Fruit fly (Drosophila melanogaster) whole organism, embryonic: ENCODE data around the gene CG7889.

ENCODE experiments used
- Ada2b ChIP-seq: fragments of 200-800 bp; sonication (Bioruptor generic); IDR thresholded peaks from 2 replicates; pipeline ENCODE4 v1.3.6; 2022; ENCODE audit warnings: missing biosample characterization, missing genetic modification characterization
- Blimp-1 ChIP-seq: fragments of 200-800 bp; sonication (Bioruptor generic); optimal IDR thresholded peaks from 3 replicates; lab custom pipeline; 2018; ENCODE audit warnings: missing biosample characterization, missing genetic modification characterization, mild to moderate bottlenecking, moderate library complexity, missing genetic modification reagents
- CG10431 ChIP-seq: fragments of 200-800 bp; sonication (Bioruptor generic); optimal IDR thresholded peaks from 3 replicates; lab custom pipeline; 2018; ENCODE audit warnings: missing biosample characterization, mild to moderate bottlenecking, missing genetic modification characterization
- CG11723 ChIP-seq: fragments of 200-800 bp; sonication (Bioruptor generic); optimal IDR thresholded peaks from 2 replicates; lab custom pipeline; 2017; ENCODE audit warnings: missing biosample characterization, mild to moderate bottlenecking, missing genetic modification characterization
- CG12942 ChIP-seq: fragments of 200-800 bp; sonication (Bioruptor generic); optimal IDR thresholded peaks from 3 replicates; lab custom pipeline; 2016; ENCODE audit warnings: missing biosample characterization, missing genetic modification characterization
- CG13424 ChIP-seq: fragments of 200-800 bp; sonication (Bioruptor generic); optimal IDR thresholded peaks from 2 replicates; lab custom pipeline; 2019; ENCODE audit warnings: missing biosample characterization, mild to moderate bottlenecking, missing genetic modification characterization, moderate library complexity
- CG15601 ChIP-seq: fragments of 200-800 bp; sonication (Bioruptor generic); optimal IDR thresholded peaks from 3 replicates; lab custom pipeline; 2019; ENCODE audit warnings: missing biosample characterization, mild to moderate bottlenecking, missing genetic modification characterization, moderate library complexity
- CG1602 ChIP-seq: fragments of 200-800 bp; sonication (Bioruptor generic); optimal IDR thresholded peaks from 3 replicates; lab custom pipeline; 2016; ENCODE audit warnings: missing biosample characterization, missing genetic modification characterization
- CG1603 ChIP-seq: fragments of 200-800 bp; sonication (Bioruptor generic); optimal IDR thresholded peaks from 2 replicates; lab custom pipeline; 2019; ENCODE audit warnings: missing biosample characterization, mild to moderate bottlenecking, missing genetic modification characterization, moderate library complexity
- CG16779 ChIP-seq: fragments of 200-800 bp; sonication (Bioruptor generic); IDR thresholded peaks from 2 replicates; pipeline ENCODE4 v1.3.6; 2022; ENCODE audit warnings: missing biosample characterization, missing genetic modification characterization
- CG17912 ChIP-seq: fragments of 200-800 bp; sonication (Bioruptor generic); optimal IDR thresholded peaks from 2 replicates; lab custom pipeline; 2018; ENCODE audit warnings: missing biosample characterization, mild to moderate bottlenecking, missing genetic modification characterization
- CG2889 ChIP-seq: fragments of 200-800 bp; sonication (Bioruptor generic); IDR thresholded peaks from 3 replicates; pipeline ENCODE4 v1.3.6; 2022; ENCODE audit warnings: missing biosample characterization, missing genetic modification characterization
- CG30403 ChIP-seq: fragments of 200-800 bp; sonication (Bioruptor generic); optimal IDR thresholded peaks from 3 replicates; lab custom pipeline; 2016; ENCODE audit warnings: missing biosample characterization, missing genetic modification characterization
- CG3065 ChIP-seq: fragments of 200-800 bp; sonication (Bioruptor generic); optimal IDR thresholded peaks from 2 replicates; lab custom pipeline; 2016; ENCODE audit warnings: missing biosample characterization, missing genetic modification characterization
- CG31441 ChIP-seq: fragments of 200-800 bp; sonication (Bioruptor generic); IDR thresholded peaks from 2 replicates; pipeline ENCODE4 v1.3.6; 2022; ENCODE audit warnings: missing biosample characterization, missing genetic modification characterization
- CG3847 ChIP-seq: fragments of 200-800 bp; sonication (Bioruptor generic); IDR thresholded peaks from 2 replicates; pipeline ENCODE4 v1.3.6; 2022; ENCODE audit warnings: missing biosample characterization, missing genetic modification characterization
- CG4328 ChIP-seq: fragments of 200-800 bp; sonication (Bioruptor generic); optimal IDR thresholded peaks from 3 replicates; lab custom pipeline; 2017; ENCODE audit warnings: missing biosample characterization, missing genetic modification reagents, missing genetic modification characterization
- CG6654 ChIP-seq: fragments of 200-800 bp; sonication (Bioruptor generic); optimal IDR thresholded peaks from 2 replicates; lab custom pipeline; 2017; ENCODE audit warnings: missing biosample characterization, mild to moderate bottlenecking, missing genetic modification characterization
- CG8089 ChIP-seq: fragments of 200-800 bp; sonication (Bioruptor generic); optimal IDR thresholded peaks from 3 replicates; lab custom pipeline; 2016; ENCODE audit warnings: missing biosample characterization, missing genetic modification characterization
- CG8388 ChIP-seq: fragments of 200-800 bp; sonication (Bioruptor generic); optimal IDR thresholded peaks from 2 replicates; lab custom pipeline; 2019; ENCODE audit warnings: missing biosample characterization, mild to moderate bottlenecking, missing genetic modification characterization, moderate library complexity
- CkIIα-i1 ChIP-seq: fragments of 200-800 bp; sonication (Bioruptor generic); IDR thresholded peaks from 2 replicates; pipeline ENCODE4 v1.3.6; 2022; ENCODE audit warnings: missing biosample characterization, missing genetic modification characterization
- CrebB ChIP-seq: fragments of 200-800 bp; sonication (Bioruptor generic); optimal IDR thresholded peaks from 3 replicates; lab custom pipeline; 2018; ENCODE audit warnings: missing biosample characterization, mild to moderate bottlenecking, missing genetic modification characterization
- Ets97D ChIP-seq: fragments of 200-800 bp; sonication (Bioruptor generic); optimal IDR thresholded peaks from 3 replicates; lab custom pipeline; 2016; ENCODE audit warnings: missing biosample characterization, missing genetic modification characterization
- Hmr ChIP-seq: fragments of 200-800 bp; sonication (Bioruptor generic); optimal IDR thresholded peaks from 3 replicates; lab custom pipeline; 2017; ENCODE audit warnings: mild to moderate bottlenecking, missing biosample characterization, missing genetic modification reagents, missing genetic modification characterization
- Hsf ChIP-seq: fragments of 200-800 bp; sonication (Bioruptor generic); optimal IDR thresholded peaks from 3 replicates; lab custom pipeline; 2016; ENCODE audit warnings: missing biosample characterization, missing genetic modification characterization
- Lhr ChIP-seq: fragments of 200-800 bp; sonication (Bioruptor generic); optimal IDR thresholded peaks from 3 replicates; lab custom pipeline; 2017; ENCODE audit warnings: mild to moderate bottlenecking, missing biosample characterization, missing genetic modification reagents, missing genetic modification characterization
- Neu2 ChIP-seq: fragments of 200-800 bp; sonication (Bioruptor generic); optimal IDR thresholded peaks from 3 replicates; lab custom pipeline; 2016; ENCODE audit warnings: missing biosample characterization, missing genetic modification characterization, borderline replicate concordance
- Opbp ChIP-seq: fragments of 200-800 bp; sonication (Bioruptor generic); IDR thresholded peaks from 3 replicates; pipeline ENCODE4 v1.3.6; 2022; ENCODE audit warnings: missing biosample characterization, missing genetic modification characterization; ENCODE audit not compliant: partially characterized antibody
- Spps ChIP-seq: fragments of 200-800 bp; sonication (Bioruptor generic); optimal IDR thresholded peaks from 2 replicates; lab custom pipeline; 2018; ENCODE audit warnings: missing biosample characterization, mild to moderate bottlenecking, missing genetic modification characterization
- cg ChIP-seq: fragments of 200-800 bp; sonication (Bioruptor generic); optimal IDR thresholded peaks from 3 replicates; lab custom pipeline; 2019; ENCODE audit warnings: missing biosample characterization, mild to moderate bottlenecking, missing genetic modification characterization, moderate library complexity
- dmrt11E ChIP-seq: fragments of 200-800 bp; sonication (Bioruptor generic); optimal IDR thresholded peaks from 3 replicates; lab custom pipeline; 2018; ENCODE audit warnings: missing biosample characterization, mild to moderate bottlenecking, missing genetic modification characterization, moderate library complexity
- esg ChIP-seq: fragments of 200-800 bp; sonication (Bioruptor generic); conservative IDR thresholded peaks from 2 replicates; pipeline ENCODE4 v1.3.6; 2022; ENCODE audit warnings: missing biosample characterization, missing genetic modification characterization
- fd64A ChIP-seq: fragments of 200-800 bp; sonication (Bioruptor generic); optimal IDR thresholded peaks from 3 replicates; lab custom pipeline; 2018; ENCODE audit warnings: missing biosample characterization, mild to moderate bottlenecking, missing genetic modification characterization
- fd96Cb ChIP-seq: fragments of 200-800 bp; sonication (Bioruptor generic); optimal IDR thresholded peaks from 2 replicates; lab custom pipeline; 2018; ENCODE audit warnings: missing biosample characterization, mild to moderate bottlenecking, missing genetic modification characterization, moderate library complexity
- ind ChIP-seq: fragments of 200-800 bp; sonication (Bioruptor generic); optimal IDR thresholded peaks from 3 replicates; lab custom pipeline; 2016; ENCODE audit warnings: missing biosample characterization, missing genetic modification characterization
- jumu ChIP-seq: fragments of 200-800 bp; sonication (Bioruptor generic); optimal IDR thresholded peaks from 3 replicates; lab custom pipeline; 2016; ENCODE audit warnings: missing biosample characterization, missing genetic modification characterization
- kni ChIP-seq: fragments of 200-800 bp; sonication (Bioruptor generic); optimal IDR thresholded peaks from 3 replicates; lab custom pipeline; 2017; ENCODE audit warnings: mild to moderate bottlenecking, missing biosample characterization, missing genetic modification reagents, missing genetic modification characterization
- luna ChIP-seq: fragments of 200-800 bp; sonication (Bioruptor generic); optimal IDR thresholded peaks from 2 replicates; lab custom pipeline; 2016; ENCODE audit warnings: missing biosample characterization, missing genetic modification characterization
- mld ChIP-seq: fragments of 200-800 bp; sonication (Bioruptor generic); IDR thresholded peaks from 3 replicates; pipeline ENCODE4 v1.3.6; 2022; ENCODE audit warnings: missing biosample characterization, missing genetic modification characterization; ENCODE audit not compliant: partially characterized antibody
- prd ChIP-seq, 3 experiments: fragments of >200 bp in 2 of 3; fragments of 200-800 bp in 1 of 3; sonication (Bioruptor generic) in 1 of 3; optimal IDR thresholded peaks in 2 of 3; IDR thresholded peaks in 1 of 3; 2 replicates in 2 of 3; 3 replicates in 1 of 3; pipeline versions ENCODE4 v1.3.6 to Lab custom; 2017 to 2022; ENCODE audit warnings: missing biosample characterization in 1 of 3, missing genetic modification characterization in 1 of 3
- psq ChIP-seq: fragments of 200-800 bp; sonication (Bioruptor generic); optimal IDR thresholded peaks from 2 replicates; lab custom pipeline; 2017; ENCODE audit warnings: missing biosample characterization, missing genetic modification characterization
- row ChIP-seq: fragments of 200-800 bp; sonication (Bioruptor generic); IDR thresholded peaks from 3 replicates; pipeline ENCODE4 v1.3.6; 2022; ENCODE audit warnings: missing biosample characterization, missing genetic modification characterization
- run ChIP-seq: fragments of 200-800 bp; sonication (Bioruptor generic); optimal IDR thresholded peaks from 3 replicates; lab custom pipeline; 2018; ENCODE audit warnings: missing biosample characterization, mild to moderate bottlenecking, missing genetic modification characterization
- schlank ChIP-seq: fragments of 200-800 bp; sonication (Bioruptor generic); optimal IDR thresholded peaks from 2 replicates; lab custom pipeline; 2018; ENCODE audit warnings: missing biosample characterization, mild to moderate bottlenecking, missing genetic modification characterization
- tin ChIP-seq: fragments of 200-800 bp; sonication (Bioruptor generic); optimal IDR thresholded peaks from 3 replicates; lab custom pipeline; 2016; ENCODE audit warnings: missing biosample characterization, missing genetic modification characterization
- wor ChIP-seq: fragments of 200-800 bp; sonication (Bioruptor generic); IDR thresholded peaks from 2 replicates; pipeline ENCODE4 v1.3.6; 2022; ENCODE audit warnings: missing biosample characterization, missing genetic modification characterization
- z ChIP-seq: fragments of 200-800 bp; sonication (Bioruptor generic); IDR thresholded peaks from 3 replicates; pipeline ENCODE4 v1.3.6; 2022; ENCODE audit warnings: missing biosample characterization, missing genetic modification characterization
- zen ChIP-seq: fragments of 200-800 bp; sonication (Bioruptor generic); optimal IDR thresholded peaks from 3 replicates; lab custom pipeline; 2018; ENCODE audit warnings: missing biosample characterization, mild to moderate bottlenecking, missing genetic modification characterization, moderate library complexity

The CG7889 gene

DNA sequence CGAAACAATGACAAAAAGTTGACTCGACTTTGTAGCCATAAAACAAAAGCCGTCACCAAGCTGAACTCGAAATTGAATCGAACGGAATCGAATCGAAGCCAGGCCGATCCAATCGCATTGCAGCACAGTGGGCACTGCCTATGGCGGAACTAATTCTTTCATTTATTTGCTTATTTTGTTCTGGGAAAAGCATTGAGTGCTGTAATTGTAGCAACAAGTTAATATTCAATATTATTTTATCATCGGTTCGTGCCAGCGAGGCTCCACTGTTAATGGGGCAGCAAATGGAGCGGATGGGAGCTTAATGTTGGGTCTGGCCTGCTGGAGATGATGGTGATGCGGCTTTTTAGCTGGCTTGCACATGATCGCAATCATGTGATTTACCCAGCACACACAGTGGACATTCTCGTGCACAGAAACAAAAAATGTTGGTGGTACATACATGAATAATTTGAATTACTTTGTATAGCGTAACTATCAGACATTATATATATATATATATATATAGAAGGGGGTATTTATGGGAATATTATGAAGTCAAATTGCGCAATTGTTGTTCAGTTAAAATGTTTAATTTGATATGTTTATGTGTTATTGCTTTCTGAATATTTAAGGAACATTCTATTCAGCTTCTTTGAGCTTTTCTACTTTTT lies 46.0 kb downstream of the CG7889 start (continued):
- TF ChIP-seq CG1602 (GFP tag; lab: Kevin White, UChicago) = peak; percentile 82
- no peak for TF ChIP-seq cg
- TF ChIP-seq CG2889 (GFP tag; lab: Robert Waterston, UW) = peak; percentile 81; the same call in 2 of the 3 replicates
- peak; percentile 67 for TF ChIP-seq Ets97D (GFP tag; lab: Kevin White, UChicago)
- TF ChIP-seq CG11723 (GFP tag; lab: Kevin White, UChicago) = peak; percentile 84
- peak; percentile 84 for TF ChIP-seq fd64A (GFP tag; lab: Kevin White, UChicago)
- peak; percentile 92 for TF ChIP-seq row (GFP tag; lab: Robert Waterston, UW)
- no peak for TF ChIP-seq prd (optimal IDR thresholded peaks at IDR 0.05; lab: Kevin White, UChicago)
- TF ChIP-seq prd (GFP tag; IDR thresholded peaks at IDR 0.05; lab: Robert Waterston, UW) = peak; percentile 93
- peak; percentile 90 for TF ChIP-seq fd96Cb (tag; lab: Kevin White, UChicago)
- peak; percentile 80 for TF ChIP-seq CG3847
- peak; percentile 63; the same call in 1 of the 2 replicates for TF ChIP-seq CkIIα-i1
- TF ChIP-seq tin = peak; percentile 91
- peak; percentile 68 for TF ChIP-seq Spps (tag; lab: Kevin White, UChicago)
- peak; percentile 77 for TF ChIP-seq CG4328 (GFP tag; lab: Kevin White, UChicago)
- peak; percentile 89 for TF ChIP-seq Hsf (GFP tag; lab: Kevin White, UChicago)
- peak; percentile 91 for TF ChIP-seq CG31441 (GFP tag; lab: Robert Waterston, UW)
- no peak for TF ChIP-seq Neu2 (GFP tag; lab: Kevin White, UChicago)
- peak; percentile 91 for TF ChIP-seq esg (GFP tag; lab: Robert Waterston, UW)
- TF ChIP-seq Lhr (GFP tag; lab: Kevin White, UChicago) = peak; percentile 52
- TF ChIP-seq kni (GFP tag; lab: Kevin White, UChicago) = peak; percentile 75
- TF ChIP-seq psq (GFP tag; lab: Kevin White, UChicago) = peak; percentile 2
- peak; percentile 82 for TF ChIP-seq CrebB (tag; lab: Kevin White, UChicago)
- TF ChIP-seq ind (GFP tag; lab: Kevin White, UChicago) = peak; percentile 90
- peak; percentile 45 for TF ChIP-seq CG3065 (GFP tag; lab: Kevin White, UChicago)
- peak; percentile 92 for TF ChIP-seq CG13424 (tag; lab: Kevin White, UChicago)
- peak; percentile 63 for TF ChIP-seq zen
- no peak for TF ChIP-seq mld (GFP tag; lab: Robert Waterston, UW)
- TF ChIP-seq run (tag; lab: Kevin White, UChicago) = peak; percentile 85
- no peak for TF ChIP-seq luna (GFP tag; lab: Kevin White, UChicago)
- peak; percentile 89 for TF ChIP-seq CG30403 (GFP tag; lab: Kevin White, UChicago)
- peak; percentile 86 for TF ChIP-seq CG8388 (GFP tag; lab: Kevin White, UChicago)
- peak; percentile 79 for TF ChIP-seq CG12942 (GFP tag; lab: Kevin White, UChicago)
- peak; percentile 89 for TF ChIP-seq CG15601 (tag; lab: Kevin White, UChicago)
- TF ChIP-seq z (GFP tag; lab: Robert Waterston, UW) = peak; percentile 61; the same call in 1 of the 3 replicates
- TF ChIP-seq jumu = peak; percentile 86
- peak; percentile 77 for TF ChIP-seq CG16779
- peak; percentile 66 for TF ChIP-seq CG6654 (GFP tag; lab: Kevin White, UChicago)
- peak; percentile 90 for TF ChIP-seq CG17912 (GFP tag; lab: Kevin White, UChicago)
- peak; percentile 83 for TF ChIP-seq wor (GFP tag; lab: Robert Waterston, UW)
- TF ChIP-seq Opbp = no peak
- TF ChIP-seq CG1603 (tag; lab: Kevin White, UChicago) = peak; percentile 96
- peak; percentile 52 for TF ChIP-seq schlank (tag; lab: Kevin White, UChicago)
- TF ChIP-seq Ada2b (GFP tag; lab: Robert Waterston, UW) = peak; percentile 94
- TF ChIP-seq Blimp-1 (GFP tag; lab: Kevin White, UChicago) = peak; percentile 88
- peak; percentile 34 for TF ChIP-seq CG10431 (GFP tag; lab: Kevin White, UChicago)
- TF ChIP-seq Hmr (GFP tag; lab: Kevin White, UChicago) = peak; percentile 69
- TF ChIP-seq CG8089 = peak; percentile 84
- peak; percentile 72 for TF ChIP-seq dmrt11E (tag; lab: Kevin White, UChicago)
